Fruit fly (Drosophila melanogaster): ENCODE measurements around the gene CG11052.

DNA sequence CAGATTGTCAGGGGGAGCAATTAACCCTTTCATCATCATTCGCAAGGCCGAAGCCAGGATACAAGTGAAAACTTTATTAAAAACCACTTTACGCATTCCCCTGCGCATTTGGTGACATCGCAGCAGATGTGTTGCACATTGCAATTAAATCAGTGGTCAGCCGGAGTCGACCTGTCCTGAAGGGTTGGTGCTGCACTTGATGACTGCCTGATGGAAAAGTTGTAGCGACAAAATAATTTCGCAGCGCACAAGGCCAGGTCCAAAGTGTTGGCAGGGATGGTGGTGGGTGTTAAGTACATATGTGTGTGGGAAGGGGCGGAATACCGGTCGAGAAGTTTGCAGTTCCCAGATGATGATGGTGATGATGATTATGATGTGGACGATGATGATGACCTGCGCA, 36.9 kb downstream of the CG11052 start:
- TF ChIP-seq Gug (GFP tag; IDR thresholded peaks at IDR 0.05) (no peak), achi (GFP tag; optimal IDR thresholded peaks at IDR 0.05) (no peak), dac (GFP tag; optimal IDR thresholded peaks at IDR 0.05) (no peak), spab (GFP tag; optimal IDR thresholded peaks at IDR 0.05) (no peak), CG32006 (GFP tag; optimal IDR thresholded peaks at IDR 0.05) (no peak), eg (GFP tag; IDR thresholded peaks at IDR 0.05) (no peak), CG6792 (GFP tag; optimal IDR thresholded peaks at IDR 0.05) (no peak), Hr39 (GFP tag; optimal IDR thresholded peaks at IDR 0.05) (no peak), Sox102F (GFP tag; optimal IDR thresholded peaks at IDR 0.05) (no peak), CG6854 (GFP tag; optimal IDR thresholded peaks at IDR 0.05) (no peak)

Measured in whole organism, prepupa.